Worm (Caenorhabditis elegans): Measurements from ENCODE around the gene C05C10.3.

The C05C10.3 gene

ce11 chrII:9916177-9916576 is 20.5 kb downstream of the C05C10.3 start, which contains the start of gene F26C11.4:
Gene F26C11.4, minus strand, starts transcription at chrII:9916277.
- no peak for TF ChIP-seq unc-62 (GFP tag; optimal IDR thresholded peaks at IDR 0.05)

DNA sequence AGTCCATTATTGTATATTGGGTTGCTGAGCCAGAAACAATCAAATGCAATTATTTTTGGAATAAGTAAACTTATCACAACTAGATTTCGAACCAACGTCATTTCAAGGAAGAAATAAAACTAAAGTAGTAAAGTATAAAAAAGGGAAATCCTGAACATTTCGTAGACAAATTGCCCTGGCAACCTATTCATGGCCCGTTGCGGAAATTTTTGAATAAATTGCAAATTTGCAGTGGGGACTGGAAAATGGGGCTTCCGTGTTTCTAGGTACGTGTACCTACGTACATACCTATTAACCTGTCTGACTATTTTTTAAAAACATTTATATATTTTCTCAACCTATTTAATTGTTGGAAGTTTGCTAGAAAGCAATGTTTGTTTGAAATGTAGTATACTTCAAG is 21.7 kb downstream of the C05C10.3 start, which contains the start of gene F26C11.3:
TSS of gene F26C11.3 (minus strand) at position 101 of the 400 bp plus-strand sequence.
- TF ChIP-seq unc-62 (GFP tag; optimal IDR thresholded peaks at IDR 0.05): no peak

DNA sequence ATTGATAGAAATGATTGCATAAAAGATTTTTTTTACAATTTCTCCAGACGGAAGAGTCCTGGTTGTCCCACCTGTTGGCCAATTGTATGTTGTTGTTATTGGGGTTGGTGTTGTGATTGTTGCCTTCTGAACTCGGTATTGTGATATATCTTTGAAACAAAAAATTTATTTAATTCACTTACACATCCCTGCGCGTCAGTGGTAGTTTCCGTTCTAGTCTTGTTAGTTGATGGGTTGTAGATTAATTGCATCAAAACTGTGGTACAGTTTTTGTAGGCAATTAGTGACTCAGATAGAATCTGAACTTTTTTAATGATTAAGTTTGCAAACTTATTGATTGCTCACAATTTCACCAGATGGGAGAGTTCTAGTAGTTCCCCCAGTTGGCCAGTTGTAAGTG is 32.2 kb downstream of the C05C10.3 start:
- TF ChIP-seq unc-62 (GFP tag; optimal IDR thresholded peaks at IDR 0.05): no peak

ce11 chrII:9900276-9900675 is 36.4 kb downstream of the C05C10.3 start, which contains the start of gene unc-4:
Gene unc-4, minus strand, starts transcription at chrII:9900376.
- TF ChIP-seq unc-62 (GFP tag; optimal IDR thresholded peaks at IDR 0.05): no peak

ce11 chrII:9898744-9899143 is 37.9 kb downstream of the C05C10.3 start:
- no peak for TF ChIP-seq unc-62 (GFP tag; optimal IDR thresholded peaks at IDR 0.05)

- TF ChIP-seq unc-62 (GFP tag; optimal IDR thresholded peaks at IDR 0.05): no peak
Measured at ce11 chrII:9895173-9895572, 41.5 kb downstream of the C05C10.3 start.

ce11 chrII:9894435-9894834 is 42.3 kb downstream of the C05C10.3 start, which contains the start of gene F26C11.1:
Gene F26C11.1, plus strand, starts transcription at chrII:9894735.
- TF ChIP-seq unc-62 (GFP tag; optimal IDR thresholded peaks at IDR 0.05): no peak

- TF ChIP-seq unc-62 (GFP tag; optimal IDR thresholded peaks at IDR 0.05): no peak
Measured at ce11 chrII:9892409-9892808, 44.3 kb downstream of the C05C10.3 start, which contains the start of gene C08H9.16. Gene C08H9.16, plus strand, starts transcription at chrII:9892778.

DNA sequence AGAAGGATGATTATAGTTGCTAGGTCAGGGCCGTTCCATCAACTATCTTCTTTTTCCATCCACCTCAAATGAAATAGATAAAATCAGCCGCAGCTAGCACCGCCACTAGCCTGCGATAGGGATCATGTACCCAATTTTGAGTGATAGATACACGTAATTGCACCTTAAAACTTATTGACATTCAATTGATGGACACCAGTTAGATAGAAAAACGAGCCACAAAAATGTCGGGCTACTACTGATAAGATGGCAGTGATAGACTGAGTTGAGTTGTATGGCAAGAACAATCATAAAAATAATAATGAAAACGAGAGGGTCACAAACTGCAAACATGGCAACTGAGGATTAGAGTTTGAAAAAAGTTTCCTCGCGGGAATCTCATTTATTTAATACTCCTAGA is 44.9 kb downstream of the C05C10.3 start:
- no peak for TF ChIP-seq unc-62 (GFP tag; optimal IDR thresholded peaks at IDR 0.05)

DNA sequence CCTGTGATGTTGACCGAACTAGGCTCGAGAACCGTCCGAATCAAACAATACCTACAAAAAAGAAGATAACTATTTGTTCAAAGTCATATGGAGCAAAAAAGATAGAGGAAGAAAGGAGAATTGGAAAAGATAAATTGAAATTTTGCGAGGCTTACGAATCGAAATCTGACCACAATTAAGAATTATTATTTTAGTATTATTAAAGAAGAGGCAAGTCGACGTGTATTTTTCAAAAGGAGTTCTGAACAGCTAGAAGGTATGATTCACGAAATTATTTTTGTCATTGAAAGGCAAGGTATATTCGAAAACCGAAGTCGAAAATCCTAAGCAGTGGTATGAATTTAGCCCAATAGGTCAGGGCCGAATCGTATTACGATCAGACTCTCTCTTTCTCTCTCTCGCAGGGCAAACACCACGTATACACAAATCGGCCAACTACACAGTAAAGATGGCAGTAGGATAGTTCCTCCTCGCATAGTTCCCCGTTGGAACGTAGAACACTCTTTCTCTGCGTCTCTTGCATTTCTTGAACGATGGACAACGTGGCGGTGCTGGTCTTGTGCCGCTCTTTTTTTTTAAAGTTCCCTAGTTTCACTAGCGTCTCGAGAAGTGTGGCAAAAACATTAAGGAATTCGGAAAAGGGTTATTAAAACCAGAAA is 45.5 kb downstream of the C05C10.3 start, which contains the start of gene vgln-1:
TSS of gene vgln-1 (minus strand) at position 51 of the 659 bp plus-strand sequence.
- no peak for TF ChIP-seq unc-62 (GFP tag; optimal IDR thresholded peaks at IDR 0.05)

- no peak for TF ChIP-seq unc-62 (GFP tag; optimal IDR thresholded peaks at IDR 0.05)
Measured at ce11 chrII:9888549-9888948, 48.1 kb downstream of the C05C10.3 start.

- TF ChIP-seq unc-62 (GFP tag; optimal IDR thresholded peaks at IDR 0.05): no peak
Measured at ce11 chrII:9886216-9886615, 50.5 kb downstream of the C05C10.3 start, which contains the start of gene algn-8. Gene algn-8, minus strand, starts transcription at chrII:9886442.

All from whole organism, dauer.